Fruit fly (Drosophila melanogaster) Kc167 (cell line): ENCODE results near the gene CG32700.

Source experiments
- Myc ChIP-seq: fragments of >200 bp; optimal IDR thresholded peaks from 2 replicates; lab custom pipeline; 2017; ENCODE audit warnings: missing external identifiers
- Sin3A ChIP-seq: fragments of >200 bp; optimal IDR thresholded peaks from 2 replicates; lab custom pipeline; 2018; ENCODE audit warnings: missing external identifiers
- h ChIP-seq: fragments of >200 bp; optimal IDR thresholded peaks from 3 replicates; lab custom pipeline; 2018; ENCODE audit warnings: missing external identifiers
- insv ChIP-seq: fragments of >200 bp; optimal IDR thresholded peaks from 3 replicates; lab custom pipeline; 2018; ENCODE audit warnings: missing external identifiers
- psq ChIP-seq: fragments of >200 bp; optimal IDR thresholded peaks from 2 replicates; lab custom pipeline; 2017; ENCODE audit warnings: missing external identifiers
- ttk ChIP-seq: sonication (Bioruptor generic); optimal IDR thresholded peaks from 2 replicates; lab custom pipeline; 2017; ENCODE audit warnings: missing external identifiers

CG32700 gene

dm6 chrX:9577338-9577644 lies 26.7 kb upstream of the CG32700 start:
- TF ChIP-seq ttk (lab: Kevin White, UChicago) (no peak), psq (lab: Kevin White, UChicago) (no peak), Sin3A (lab: Kevin White, UChicago) (no peak), insv (no peak), Myc (lab: Kevin White, UChicago) (no peak), h (lab: Kevin White, UChicago) (no peak)

- no peak for TF ChIP-seq ttk (lab: Kevin White, UChicago)
- no peak for TF ChIP-seq Myc (lab: Kevin White, UChicago)
- no peak for TF ChIP-seq Sin3A (lab: Kevin White, UChicago)
- no peak for TF ChIP-seq insv
- TF ChIP-seq psq (lab: Kevin White, UChicago), result no peak
- no peak for TF ChIP-seq h (lab: Kevin White, UChicago)
Observed at dm6 chrX:9576504-9577337, 26.1 kb upstream of the CG32700 start.

dm6 chrX:9576147-9576503 lies 25.5 kb upstream of the CG32700 start, which contains the start of gene CG42395:
Gene CG42395, minus strand, starts transcription at chrX:9576247.
- TF ChIP-seq ttk (lab: Kevin White, UChicago), result no peak

- TF ChIP-seq Sin3A (lab: Kevin White, UChicago) (no peak), psq (lab: Kevin White, UChicago) (no peak), Myc (lab: Kevin White, UChicago) (no peak), h (lab: Kevin White, UChicago) (no peak), ttk (lab: Kevin White, UChicago) (no peak)
Observed at dm6 chrX:9571208-9571607, 20.6 kb upstream of the CG32700 start, which contains the start of gene Cubn. Gene Cubn, minus strand, starts transcription at chrX:9571308.

dm6 chrX:9556397-9556796 lies 5.8 kb upstream of the CG32700 start, which contains the start of gene CG15317:
Gene CG15317, minus strand, starts transcription at chrX:9556544.
- TF ChIP-seq insv, result no peak
- TF ChIP-seq Myc (lab: Kevin White, UChicago), result no peak
- TF ChIP-seq h (lab: Kevin White, UChicago), result no peak
- no peak for TF ChIP-seq ttk (lab: Kevin White, UChicago)
- TF ChIP-seq psq (lab: Kevin White, UChicago), result no peak
- TF ChIP-seq Sin3A (lab: Kevin White, UChicago), result no peak

dm6 chrX:9554346-9554808 lies 3.7 kb upstream of the CG32700 start, which contains the start of gene RpS28b:
Gene RpS28b, plus strand, starts transcription at chrX:9554623.
- no peak for TF ChIP-seq h (lab: Kevin White, UChicago)
- no peak for TF ChIP-seq Sin3A (lab: Kevin White, UChicago)
- no peak for TF ChIP-seq insv

- no peak for TF ChIP-seq psq (lab: Kevin White, UChicago)
- TF ChIP-seq ttk (lab: Kevin White, UChicago), result no peak
- TF ChIP-seq insv, result no peak
- no peak for TF ChIP-seq h (lab: Kevin White, UChicago)
- no peak for TF ChIP-seq Sin3A (lab: Kevin White, UChicago)
- no peak for TF ChIP-seq Myc (lab: Kevin White, UChicago)
Observed at dm6 chrX:9553545-9554320, 3.1 kb upstream of the CG32700 start.

- TF ChIP-seq psq (lab: Kevin White, UChicago) (no peak), ttk (lab: Kevin White, UChicago) (no peak), Sin3A (lab: Kevin White, UChicago) (no peak), Myc (lab: Kevin White, UChicago) (no peak), insv (no peak), h (lab: Kevin White, UChicago) (no peak)
Observed at dm6 chrX:9551179-9551578, 541 bp upstream of the CG32700 start.

dm6 chrX:9544457-9544856 lies 6.2 kb downstream of the CG32700 start:
- TF ChIP-seq insv, result no peak
- no peak for TF ChIP-seq psq (lab: Kevin White, UChicago)
- TF ChIP-seq Myc (lab: Kevin White, UChicago), result no peak
- TF ChIP-seq Sin3A (lab: Kevin White, UChicago), result no peak
- TF ChIP-seq h (lab: Kevin White, UChicago), result no peak
- no peak for TF ChIP-seq ttk (lab: Kevin White, UChicago)

- TF ChIP-seq Sin3A (lab: Kevin White, UChicago) (no peak), insv (no peak), psq (lab: Kevin White, UChicago) (no peak), Myc (lab: Kevin White, UChicago) (no peak), ttk (lab: Kevin White, UChicago) (no peak), h (lab: Kevin White, UChicago) (no peak)
Observed at dm6 chrX:9533518-9533917, 17.1 kb downstream of the CG32700 start, which contains the start of gene CG34026. Gene CG34026, plus strand, starts transcription at chrX:9533818.

- TF ChIP-seq psq (lab: Kevin White, UChicago), result no peak
- no peak for TF ChIP-seq h (lab: Kevin White, UChicago)
- TF ChIP-seq ttk (lab: Kevin White, UChicago), result no peak
- TF ChIP-seq insv, result no peak
- TF ChIP-seq Sin3A (lab: Kevin White, UChicago), result no peak
- no peak for TF ChIP-seq Myc (lab: Kevin White, UChicago)
Observed at dm6 chrX:9532453-9532852, 18.2 kb downstream of the CG32700 start.
